Fruit fly (Drosophila melanogaster): Measurements from ENCODE around the gene CG14187.
A peak's percentile ranks its signal among the peaks of the same experiment; 100 is the strongest.

The CG14187 gene

dm6 chr3L:20097312-20097711, 15.3 kb downstream of the CG14187 start (continued):
- TF ChIP-seq CG1233 (GFP tag; optimal IDR thresholded peaks at IDR 0.05) (no peak), Meics (GFP tag; optimal IDR thresholded peaks at IDR 0.05) (no peak), CG1832 (GFP tag; optimal IDR thresholded peaks at IDR 0.05) (no peak), Abd-B (GFP tag; optimal IDR thresholded peaks at IDR 0.05) (peak; percentile 77), ind (GFP tag; optimal IDR thresholded peaks at IDR 0.05) (no peak), Antp (GFP tag; optimal IDR thresholded peaks at IDR 0.05) (no peak), CG4617 (GFP tag; optimal IDR thresholded peaks at IDR 0.05; ENCODE audit: borderline replicate concordance) (no peak), HmgD (GFP tag; optimal IDR thresholded peaks at IDR 0.05) (peak; percentile 63), CG3281 (GFP tag; optimal IDR thresholded peaks at IDR 0.05) (no peak), zen (tag; optimal IDR thresholded peaks at IDR 0.05) (peak; percentile 75), CG7928 (GFP tag; optimal IDR thresholded peaks at IDR 0.05) (no peak), CG2120 (GFP tag; optimal IDR thresholded peaks at IDR 0.05) (peak; percentile 20), Hr39 (optimal IDR thresholded peaks at IDR 0.05) (no peak), Poxn (GFP tag; IDR thresholded peaks at IDR 0.05) (no peak), sim (GFP tag; IDR thresholded peaks at IDR 0.05) (no peak), nom (GFP tag; optimal IDR thresholded peaks at IDR 0.05) (no peak), MTF-1 (GFP tag; optimal IDR thresholded peaks at IDR 0.05; ENCODE audit: borderline replicate concordance) (no peak), Bdp1 (GFP tag; optimal IDR thresholded peaks at IDR 0.05) (no peak), CG10979 (tag; optimal IDR thresholded peaks at IDR 0.05) (no peak), CkIIα-i1 (GFP tag; IDR thresholded peaks at IDR 0.05) (no peak), B-H2 (GFP tag; optimal IDR thresholded peaks at IDR 0.05) (no peak), exex (tag; optimal IDR thresholded peaks at IDR 0.05) (no peak), Camta (GFP tag; optimal IDR thresholded peaks at IDR 0.05) (no peak), oc (tag; optimal IDR thresholded peaks at IDR 0.05) (no peak), Awh (GFP tag; IDR thresholded peaks at IDR 0.05) (no peak), Hand (GFP tag; optimal IDR thresholded peaks at IDR 0.05) (no peak), mld (GFP tag; IDR thresholded peaks at IDR 0.05; ENCODE audit: partially characterized antibody) (no peak), Hey (tag; optimal IDR thresholded peaks at IDR 0.05) (no peak), bowl (GFP tag; IDR thresholded peaks at IDR 0.05) (no peak), bab2 (GFP tag; optimal IDR thresholded peaks at IDR 0.05) (no peak), CG11398 (GFP tag; optimal IDR thresholded peaks at IDR 0.05) (no peak), HLH3B (GFP tag; IDR thresholded peaks at IDR 0.05) (no peak), dimm (GFP tag; IDR thresholded peaks at IDR 0.05) (no peak), dmrt11E (tag; optimal IDR thresholded peaks at IDR 0.05) (no peak), Fer1 (GFP tag; optimal IDR thresholded peaks at IDR 0.05) (no peak), H2.0 (GFP tag; IDR thresholded peaks at IDR 0.05) (no peak), CG1792 (GFP tag; optimal IDR thresholded peaks at IDR 0.05) (no peak), ro (GFP tag; IDR thresholded peaks at IDR 0.05) (no peak), CG4282 (GFP tag; optimal IDR thresholded peaks at IDR 0.05) (no peak), CG10462 (GFP tag; optimal IDR thresholded peaks at IDR 0.05) (no peak), CG13296 (GFP tag; optimal IDR thresholded peaks at IDR 0.05) (no peak), CrebB (tag; optimal IDR thresholded peaks at IDR 0.05) (no peak), NfI (GFP tag; optimal IDR thresholded peaks at IDR 0.05) (no peak), fd64A (GFP tag; optimal IDR thresholded peaks at IDR 0.05) (no peak), p53 (GFP tag; optimal IDR thresholded peaks at IDR 0.05) (no peak), eve (GFP tag; optimal IDR thresholded peaks at IDR 0.05) (no peak), CG18476 (GFP tag; optimal IDR thresholded peaks at IDR 0.05) (no peak), CG10654 (GFP tag; optimal IDR thresholded peaks at IDR 0.05) (no peak), CG10366 (GFP tag; IDR thresholded peaks at IDR 0.05) (no peak), CG15601 (tag; optimal IDR thresholded peaks at IDR 0.05) (no peak), CG9609 (GFP tag; optimal IDR thresholded peaks at IDR 0.05) (no peak), kay (GFP tag; optimal IDR thresholded peaks at IDR 0.05) (no peak), E2f2 (GFP tag; IDR thresholded peaks at IDR 0.05) (no peak)

Measured in whole organism, embryonic.